Worm (Caenorhabditis elegans): ENCODE results near the gene R160.4.
"Not testable (repeated sequence)": the region's sequence is repeated elsewhere in the genome, so short reads cannot be mapped to it uniquely, and the experiment has no call there.

DNA sequence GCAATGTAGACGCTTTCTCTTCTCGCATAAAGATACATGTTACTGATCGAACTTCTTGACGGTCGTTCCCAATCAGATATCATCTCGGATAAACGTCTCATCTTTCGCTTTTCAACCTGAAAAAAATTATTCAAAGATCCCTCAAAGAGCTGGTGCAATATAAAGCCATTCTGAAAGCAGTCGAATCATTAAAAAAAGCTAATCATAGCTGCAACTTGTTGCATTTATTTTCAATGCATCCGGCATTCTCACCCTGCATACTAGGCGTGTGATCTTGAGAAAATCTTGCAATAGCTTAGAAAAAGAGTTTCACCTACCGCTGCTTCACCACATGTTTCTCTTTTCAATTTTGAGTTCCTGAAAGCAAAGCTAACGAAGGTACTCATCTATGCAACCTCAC, 36.4 kb downstream of the R160.4 start, which contains the start of gene C24A8.6:
- TF ChIP-seq ztf-11 (tag; optimal IDR thresholded peaks at IDR 0.05); unc-62 (GFP tag; optimal IDR thresholded peaks at IDR 0.05); pha-4 (tag; optimal IDR thresholded peaks at IDR 0.05); nhr-237 (tag; optimal IDR thresholded peaks at IDR 0.05); unc-120 (tag; optimal IDR thresholded peaks at IDR 0.05; ENCODE audit: poor library complexity, severe bottlenecking); elt-3 (tag; optimal IDR thresholded peaks at IDR 0.05); lsy-2 (tag; optimal IDR thresholded peaks at IDR 0.05): not testable (repeated sequence)

All from whole organism, mixed stage, embryonic.